Fruit fly (Drosophila melanogaster): Measurements from ENCODE around the gene mbf1.

mbf1 gene

DNA sequence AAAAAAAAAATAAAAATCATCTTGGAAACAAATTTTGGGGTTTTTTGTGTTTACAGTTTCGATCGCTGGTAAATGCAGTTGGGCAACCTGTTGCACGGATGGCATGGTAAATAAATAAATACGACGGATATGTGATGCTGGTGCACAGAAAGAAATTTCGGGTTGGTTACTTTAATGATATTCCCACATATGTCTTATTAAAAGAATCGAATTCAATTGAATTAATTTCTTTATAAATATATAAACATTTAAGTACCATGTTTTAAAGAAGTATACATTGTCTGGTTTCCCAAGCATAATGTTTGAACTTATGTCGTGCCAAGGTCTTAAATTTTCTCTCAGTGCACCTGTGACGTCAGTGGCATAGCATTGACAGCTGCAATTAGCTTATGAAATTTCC is 6.7 kb upstream of the mbf1 start (continued):
- TF ChIP-seq CG12391 (tag; optimal IDR thresholded peaks at IDR 0.05) (peak; percentile 79), HmgZ (tag; optimal IDR thresholded peaks at IDR 0.05) (peak; percentile 26), CG13424 (tag; optimal IDR thresholded peaks at IDR 0.05) (peak; percentile 82), unpg (GFP tag; optimal IDR thresholded peaks at IDR 0.05) (peak; percentile 77), Rfx (GFP tag; IDR thresholded peaks at IDR 0.05) (peak; percentile 19; the same call in 1 of the 2 replicates), Ada2b (GFP tag; IDR thresholded peaks at IDR 0.05) (peak; percentile 56), gce (GFP tag; IDR thresholded peaks at IDR 0.05) (peak; percentile 50; the same call in 1 of the 3 replicates), lmd (GFP tag; IDR thresholded peaks at IDR 0.05) (peak; percentile 48; the same call in 1 of the 2 replicates), CG4328 (GFP tag; optimal IDR thresholded peaks at IDR 0.05) (peak; percentile 56), CG6175 (GFP tag; IDR thresholded peaks at IDR 0.05) (no peak), nmo (GFP tag; optimal IDR thresholded peaks at IDR 0.05) (peak; percentile 77), Ssrp (tag; optimal IDR thresholded peaks at IDR 0.05) (peak; percentile 72), MBD-R2 (GFP tag; IDR thresholded peaks at IDR 0.05) (no peak), Lhr (GFP tag; optimal IDR thresholded peaks at IDR 0.05) (peak; percentile 23), Sox102F (GFP tag; optimal IDR thresholded peaks at IDR 0.05) (peak; percentile 84), prd (optimal IDR thresholded peaks at IDR 0.05) (no peak), prd (GFP tag; IDR thresholded peaks at IDR 0.05) (peak; percentile 73; the same call in 2 of the 3 replicates), Mrtf (GFP tag; IDR thresholded peaks at IDR 0.05) (peak; percentile 30; the same call in 1 of the 3 replicates), pros (GFP tag; optimal IDR thresholded peaks at IDR 0.05) (no peak), Vsx1 (GFP tag; optimal IDR thresholded peaks at IDR 0.05) (peak; percentile 21), ftz-f1 (GFP tag; optimal IDR thresholded peaks at IDR 0.05) (no peak), sug (tag; optimal IDR thresholded peaks at IDR 0.05) (peak; percentile 27), ken (GFP tag; IDR thresholded peaks at IDR 0.05) (0 out of 3 replicates have a peak, but pooled peaks have one; percentile 58), CG1647 (GFP tag; optimal IDR thresholded peaks at IDR 0.05) (no peak), Gsc (GFP tag; IDR thresholded peaks at IDR 0.05) (no peak), CG13775 (GFP tag; optimal IDR thresholded peaks at IDR 0.05) (peak; percentile 18), Abd-B (GFP tag; optimal IDR thresholded peaks at IDR 0.05) (peak; percentile 57), Ets65A (GFP tag) (peak; percentile 36), BEAF-32 (GFP tag; optimal IDR thresholded peaks at IDR 0.05) (no peak), H2.0 (GFP tag; IDR thresholded peaks at IDR 0.05) (peak; percentile 43; the same call in 1 of the 2 replicates), CG1832 (GFP tag; optimal IDR thresholded peaks at IDR 0.05) (no peak), twi (tag; optimal IDR thresholded peaks at IDR 0.05) (peak; percentile 47), CG1603 (tag; optimal IDR thresholded peaks at IDR 0.05) (peak; percentile 62), tup (GFP tag; optimal IDR thresholded peaks at IDR 0.05) (no peak), HLH3B (GFP tag; IDR thresholded peaks at IDR 0.05) (peak; percentile 67), pfk (GFP tag; optimal IDR thresholded peaks at IDR 0.05) (no peak), exex (tag; optimal IDR thresholded peaks at IDR 0.05) (no peak), gem (tag; optimal IDR thresholded peaks at IDR 0.05) (peak; percentile 83), CG18764 (GFP tag; optimal IDR thresholded peaks at IDR 0.05) (peak; percentile 46), wdn (GFP tag; IDR thresholded peaks at IDR 0.05) (no peak), grau (tag; optimal IDR thresholded peaks at IDR 0.05) (peak; percentile 68), CG12104 (GFP tag; optimal IDR thresholded peaks at IDR 0.05) (peak; percentile 9), tgo (GFP tag; IDR thresholded peaks at IDR 0.05) (peak; percentile 54; the same call in 2 of the 3 replicates), org-1 (GFP tag; optimal IDR thresholded peaks at IDR 0.05) (peak; percentile 45), CG11504 (tag; optimal IDR thresholded peaks at IDR 0.05) (peak; percentile 81), Six4 (GFP tag; optimal IDR thresholded peaks at IDR 0.05) (peak; percentile 42), CG33557 (GFP tag; optimal IDR thresholded peaks at IDR 0.05) (peak; percentile 30), otp (GFP tag; IDR thresholded peaks at IDR 0.05) (peak; percentile 55; the same call in 2 of the 3 replicates), CG10543 (GFP tag; optimal IDR thresholded peaks at IDR 0.05) (peak; percentile 33), CG1233 (GFP tag; optimal IDR thresholded peaks at IDR 0.05) (peak; percentile 20)

Data from whole organism, embryonic.